Worm (Caenorhabditis elegans) whole organism, L3 larva: ENCODE data around the gene sec-6.

Experiments used
- aly-2 ChIP-seq: fragments of 150-350 bp; optimal IDR thresholded peaks from 2 replicates; lab custom pipeline; 2014; ENCODE audit warnings: missing biosample characterization, missing genetic modification characterization
- ama-1 ChIP-seq: fragments of 150-350 bp; optimal IDR thresholded peaks from 2 replicates; lab custom pipeline; 2018
- ceh-82 ChIP-seq: fragments of 150-350 bp; optimal IDR thresholded peaks from 2 replicates; lab custom pipeline; 2014; ENCODE audit warnings: missing biosample characterization, missing genetic modification characterization
- elt-1 ChIP-seq: fragments of 150-350 bp; optimal IDR thresholded peaks from 2 replicates; lab custom pipeline; 2014; ENCODE audit warnings: missing biosample characterization, missing genetic modification characterization
- nhr-12 ChIP-seq: fragments of 150-350 bp; optimal IDR thresholded peaks from 2 replicates; lab custom pipeline; 2014; ENCODE audit warnings: missing biosample characterization, missing genetic modification characterization
- nhr-77 ChIP-seq: fragments of 150-350 bp; optimal IDR thresholded peaks from 2 replicates; lab custom pipeline; 2014; ENCODE audit warnings: missing biosample characterization, missing genetic modification characterization
- pqm-1 ChIP-seq: fragments of 150-350 bp; optimal IDR thresholded peaks from 2 replicates; lab custom pipeline; 2017; ENCODE audit warnings: missing biosample characterization, missing genetic modification characterization, inconsistent platforms
- tbx-2 ChIP-seq: sonication (generic microtip); optimal IDR thresholded peaks from 2 replicates; lab custom pipeline; 2016; ENCODE audit warnings: mild to moderate bottlenecking, missing genetic modification characterization, missing compliant biosample characterization
- zag-1 ChIP-seq: fragments of 150-350 bp; optimal IDR thresholded peaks from 2 replicates; lab custom pipeline; 2014; ENCODE audit warnings: missing biosample characterization, missing genetic modification characterization
- ztf-11 ChIP-seq: fragments of 150-350 bp; optimal IDR thresholded peaks from 2 replicates; lab custom pipeline; 2014; ENCODE audit warnings: missing biosample characterization, missing genetic modification characterization

DNA sequence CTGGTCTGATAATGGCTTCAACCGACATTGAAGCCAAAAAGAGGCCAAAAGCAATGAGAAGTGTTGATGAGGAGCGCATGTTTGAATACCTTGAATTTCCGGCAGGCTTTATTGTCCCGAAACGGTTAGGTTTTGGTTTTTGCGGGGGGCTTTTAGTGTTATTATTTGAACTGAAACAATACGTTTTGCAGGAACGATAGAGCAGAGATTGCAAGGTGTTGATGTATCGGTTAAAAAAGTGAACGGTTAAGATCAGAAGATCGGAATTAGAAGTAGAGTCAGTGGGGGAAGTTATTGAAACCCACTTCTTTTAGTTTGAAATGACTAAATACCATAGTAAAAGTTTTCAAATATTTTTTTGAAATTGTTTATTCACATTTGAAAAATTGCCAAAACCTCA, 48.2 kb downstream of the sec-6 start, which contains the start of gene clec-141:
- TF ChIP-seq elt-1 (tag; lab: Kevin White, UChicago) (no peak), ztf-11 (tag; lab: Kevin White, UChicago) (no peak), zag-1 (tag; lab: Kevin White, UChicago) (no peak), aly-2 (tag; lab: Kevin White, UChicago) (no peak), pqm-1 (tag; lab: Kevin White, UChicago) (no peak), tbx-2 (no peak), nhr-77 (tag; lab: Kevin White, UChicago) (no peak), ama-1 (lab: Kevin White, UChicago) (no peak), ceh-82 (tag; lab: Kevin White, UChicago) (no peak), nhr-12 (tag; lab: Kevin White, UChicago) (no peak)
